Fruit fly (Drosophila melanogaster) whole organism: ENCODE measurements around the gene Ir68a.

ENCODE experiments used
- Dll ChIP-seq: fragments of >200 bp; optimal IDR thresholded peaks from 2 replicates; lab custom pipeline; 2017
- EcR ChIP-seq, 2 experiments: fragments of >200 bp; optimal IDR thresholded peaks; 2 replicates each; lab custom pipeline; 2017; ENCODE audit warnings: missing biosample characterization in 2 of 2, missing genetic modification characterization in 2 of 2, missing genetic modification reagents in 2 of 2
- pan ChIP-seq: fragments of >200 bp; optimal IDR thresholded peaks from 2 replicates; lab custom pipeline; 2017
- usp ChIP-seq: fragments of >200 bp; optimal IDR thresholded peaks from 2 replicates; lab custom pipeline; 2017; ENCODE audit warnings: missing biosample characterization, missing genetic modification characterization, mixed read lengths

DNA sequence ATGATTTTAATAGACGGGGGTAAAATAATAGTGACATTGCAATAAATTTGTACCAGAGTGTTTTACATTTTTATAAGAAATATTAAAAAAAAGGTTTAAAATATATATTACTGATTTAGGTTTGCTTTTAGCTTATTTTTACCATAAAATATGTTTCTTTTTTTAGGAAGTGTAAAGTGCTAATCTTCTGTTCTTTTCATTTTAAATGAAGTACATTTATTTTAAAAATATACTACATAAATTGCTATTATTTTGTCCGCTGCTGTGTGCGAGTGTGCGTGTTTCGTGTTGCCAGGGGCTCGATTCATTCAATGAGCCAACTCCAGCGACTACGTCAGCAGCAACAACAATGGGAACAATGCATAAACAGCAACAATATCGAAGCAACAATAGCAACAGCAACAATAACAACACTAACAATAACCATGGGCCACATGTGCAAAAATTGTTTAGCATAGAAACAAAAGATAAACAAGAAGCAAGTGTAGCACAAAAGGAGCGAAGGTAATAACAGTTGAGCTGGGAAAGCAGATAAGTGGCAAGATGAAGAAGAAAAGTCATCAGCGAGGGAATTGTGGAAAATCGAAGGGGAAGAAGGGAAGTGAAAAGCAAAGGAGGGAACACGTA is 25.6 kb upstream of the Ir68a start:
- TF ChIP-seq Dll (lab: Kevin White, UChicago) = no peak
- no peak for TF ChIP-seq usp (GFP tag; lab: Kevin White, UChicago)
- TF ChIP-seq pan (lab: Kevin White, UChicago) = no peak
- TF ChIP-seq EcR (GFP tag; optimal IDR thresholded peaks at IDR 0.05; lab: Kevin White, UChicago) = no peak
